Fruit fly (Drosophila melanogaster) S2 (cell line): ENCODE results near the gene Nlg4.
A peak's percentile ranks its signal among the peaks of the same experiment; 100 is the strongest.

Experiments used
- CG8478 ChIP-seq: fragments of >200 bp; optimal IDR thresholded peaks from 2 replicates; lab custom pipeline; 2018
- CTCF ChIP-seq, 2 experiments: fragments of >200 bp; optimal IDR thresholded peaks; 2 replicates each; lab custom pipeline; 2018

- peak; percentile 17 to 32 for TF ChIP-seq CTCF (optimal IDR thresholded peaks at IDR 0.05; lab: Kevin White, UChicago)
- no peak for TF ChIP-seq CG8478
Observed at dm6 chr3R:20286758-20287157, 82.1 kb downstream of the Nlg4 start.
